Fruit fly (Drosophila melanogaster) whole organism, embryonic: ENCODE results near the gene CG42671.

Source experiments
- Atf-2 ChIP-seq: fragments of 200-800 bp; sonication (Bioruptor generic); optimal IDR thresholded peaks from 2 replicates; lab custom pipeline; 2016; ENCODE audit warnings: missing biosample characterization, missing genetic modification characterization
- Atf6 ChIP-seq: fragments of 200-800 bp; sonication (Bioruptor generic); IDR thresholded peaks from 2 replicates; pipeline ENCODE4 v1.3.6; 2022; ENCODE audit warnings: missing biosample characterization, missing genetic modification characterization
- CG10543 ChIP-seq: fragments of 200-800 bp; sonication (Bioruptor generic); optimal IDR thresholded peaks from 3 replicates; lab custom pipeline; 2017; ENCODE audit warnings: missing biosample characterization, mild to moderate bottlenecking, missing genetic modification characterization, moderate library complexity
- CG10654 ChIP-seq: fragments of 200-800 bp; sonication (Bioruptor generic); optimal IDR thresholded peaks from 2 replicates; lab custom pipeline; 2016; ENCODE audit warnings: missing biosample characterization, missing genetic modification characterization
- CG10959 ChIP-seq: fragments of 200-800 bp; sonication (Bioruptor generic); IDR thresholded peaks from 2 replicates; pipeline ENCODE4 v1.3.6; 2022; ENCODE audit warnings: missing biosample characterization, missing genetic modification characterization
- CG11456 ChIP-seq: fragments of 200-800 bp; sonication (Bioruptor generic); IDR thresholded peaks from 3 replicates; pipeline ENCODE4 v1.3.6; 2022; ENCODE audit warnings: missing biosample characterization, missing genetic modification characterization
- CG13894 ChIP-seq: fragments of 200-800 bp; sonication (Bioruptor generic); optimal IDR thresholded peaks from 3 replicates; lab custom pipeline; 2018; ENCODE audit warnings: missing biosample characterization, mild to moderate bottlenecking, missing genetic modification characterization, moderate library complexity
- CG14860 ChIP-seq: fragments of 200-800 bp; sonication (Bioruptor generic); IDR thresholded peaks from 3 replicates; pipeline ENCODE4 v1.3.6; 2022; ENCODE audit warnings: missing biosample characterization, missing genetic modification characterization; ENCODE audit not compliant: partially characterized antibody
- CG14965 ChIP-seq: fragments of 200-800 bp; sonication (Bioruptor generic); optimal IDR thresholded peaks from 2 replicates; lab custom pipeline; 2016; ENCODE audit warnings: missing biosample characterization, missing genetic modification characterization, borderline replicate concordance
- CG16779 ChIP-seq: fragments of 200-800 bp; sonication (Bioruptor generic); IDR thresholded peaks from 2 replicates; pipeline ENCODE4 v1.3.6; 2022; ENCODE audit warnings: missing biosample characterization, missing genetic modification characterization
- CG16863 ChIP-seq: fragments of 200-800 bp; sonication (Bioruptor generic); optimal IDR thresholded peaks from 3 replicates; lab custom pipeline; 2016; ENCODE audit warnings: missing biosample characterization, missing genetic modification characterization
- CG17568 ChIP-seq: fragments of 200-800 bp; sonication (Bioruptor generic); optimal IDR thresholded peaks from 2 replicates; lab custom pipeline; 2018; ENCODE audit warnings: missing biosample characterization, mild to moderate bottlenecking, missing genetic modification characterization, moderate library complexity
- CG17802 ChIP-seq: fragments of 200-800 bp; sonication (Bioruptor generic); optimal IDR thresholded peaks from 2 replicates; lab custom pipeline; 2018; ENCODE audit warnings: missing biosample characterization, mild to moderate bottlenecking, missing genetic modification characterization, moderate library complexity
- CG2199 ChIP-seq: fragments of 200-800 bp; sonication (Bioruptor generic); IDR thresholded peaks from 3 replicates; pipeline ENCODE4 v1.3.6; 2022; ENCODE audit warnings: missing biosample characterization, missing genetic modification characterization
- CG32767 ChIP-seq: fragments of 200-800 bp; sonication (Bioruptor generic); IDR thresholded peaks from 2 replicates; pipeline ENCODE4 v1.3.6; 2022; ENCODE audit warnings: missing biosample characterization, missing genetic modification characterization
- CG3995 ChIP-seq: fragments of 200-800 bp; sonication (Bioruptor generic); optimal IDR thresholded peaks from 3 replicates; lab custom pipeline; 2016; ENCODE audit warnings: missing biosample characterization, missing genetic modification characterization
- CG4404 ChIP-seq: fragments of 200-800 bp; sonication (Bioruptor generic); IDR thresholded peaks from 2 replicates; pipeline ENCODE4 v1.3.6; 2022; ENCODE audit warnings: missing biosample characterization, missing genetic modification characterization
- CG4424 ChIP-seq: fragments of 200-800 bp; sonication (Bioruptor generic); optimal IDR thresholded peaks from 3 replicates; lab custom pipeline; 2016; ENCODE audit warnings: missing biosample characterization, missing genetic modification characterization
- CG6813 ChIP-seq: fragments of 200-800 bp; sonication (Bioruptor generic); optimal IDR thresholded peaks from 2 replicates; lab custom pipeline; 2017; ENCODE audit warnings: missing biosample characterization, missing genetic modification characterization, mild to moderate bottlenecking, moderate library complexity, missing genetic modification reagents
- CG7928 ChIP-seq: fragments of 200-800 bp; sonication (Bioruptor generic); optimal IDR thresholded peaks from 2 replicates; lab custom pipeline; 2017; ENCODE audit warnings: missing biosample characterization, mild to moderate bottlenecking, missing genetic modification characterization
- CG9727 ChIP-seq: fragments of 200-800 bp; sonication (Bioruptor generic); optimal IDR thresholded peaks from 3 replicates; lab custom pipeline; 2017; ENCODE audit warnings: missing biosample characterization, mild to moderate bottlenecking, missing genetic modification characterization
- CG9797 ChIP-seq: fragments of 200-800 bp; sonication (Bioruptor generic); optimal IDR thresholded peaks from 3 replicates; lab custom pipeline; 2018; ENCODE audit warnings: missing biosample characterization, mild to moderate bottlenecking, missing genetic modification characterization
- Dp ChIP-seq: fragments of 200-800 bp; sonication (Bioruptor generic); optimal IDR thresholded peaks from 2 replicates; lab custom pipeline; 2018; ENCODE audit warnings: missing biosample characterization, mild to moderate bottlenecking, missing genetic modification characterization, moderate library complexity
- Elba2 ChIP-seq: fragments of 200-800 bp; sonication (Bioruptor generic); optimal IDR thresholded peaks from 3 replicates; lab custom pipeline; 2016; ENCODE audit warnings: missing biosample characterization, missing genetic modification characterization
- Ets65A ChIP-seq: fragments of 200-800 bp; sonication (Bioruptor generic); peaks from one replicate; lab custom pipeline; 2016; ENCODE audit warnings: missing biosample characterization, missing genetic modification characterization
- GATAe ChIP-seq: fragments of 200-800 bp; sonication (Bioruptor generic); conservative IDR thresholded peaks from 2 replicates; pipeline ENCODE4 v1.3.6; 2022; ENCODE audit warnings: missing biosample characterization, missing genetic modification characterization
- Meics ChIP-seq: fragments of 200-800 bp; sonication (Bioruptor generic); optimal IDR thresholded peaks from 2 replicates; lab custom pipeline; 2017; ENCODE audit warnings: missing biosample characterization, mild to moderate bottlenecking, missing genetic modification characterization
- Opbp ChIP-seq: fragments of 200-800 bp; sonication (Bioruptor generic); IDR thresholded peaks from 3 replicates; pipeline ENCODE4 v1.3.6; 2022; ENCODE audit warnings: missing biosample characterization, missing genetic modification characterization; ENCODE audit not compliant: partially characterized antibody
- Taf1 ChIP-seq: fragments of 200-800 bp; sonication (Bioruptor generic); IDR thresholded peaks from 2 replicates; pipeline ENCODE4 v1.3.6; 2022; ENCODE audit warnings: missing biosample characterization, missing genetic modification characterization
- Usf ChIP-seq: fragments of 200-800 bp; sonication (Bioruptor generic); optimal IDR thresholded peaks from 2 replicates; lab custom pipeline; 2017; ENCODE audit warnings: missing genotype, missing biosample characterization, missing genetic modification characterization
- az2 ChIP-seq: fragments of 200-800 bp; sonication (Bioruptor generic); optimal IDR thresholded peaks from 3 replicates; lab custom pipeline; 2016; ENCODE audit warnings: missing biosample characterization, missing genetic modification characterization
- cad ChIP-seq: fragments of >200 bp; optimal IDR thresholded peaks from 2 replicates; lab custom pipeline; 2017; ENCODE audit warnings: missing biosample characterization, missing genetic modification characterization
- cato ChIP-seq: fragments of 200-800 bp; sonication (Bioruptor generic); optimal IDR thresholded peaks from 2 replicates; lab custom pipeline; 2016; ENCODE audit warnings: missing biosample characterization, missing genetic modification characterization, borderline replicate concordance
- caup ChIP-seq: fragments of 200-800 bp; sonication (Bioruptor generic); optimal IDR thresholded peaks from 3 replicates; lab custom pipeline; 2017; ENCODE audit warnings: missing biosample characterization, mild to moderate bottlenecking, missing genetic modification characterization, moderate library complexity; ENCODE audit not compliant: severe bottlenecking
- corto ChIP-seq: fragments of 200-800 bp; sonication (Bioruptor generic); optimal IDR thresholded peaks from 2 replicates; lab custom pipeline; 2016; ENCODE audit warnings: missing biosample characterization, mild to moderate bottlenecking, missing genetic modification characterization, moderate library complexity
- hb ChIP-seq: fragments of 200-800 bp; sonication (Bioruptor generic); IDR thresholded peaks from 3 replicates; pipeline ENCODE4 v1.3.6; 2022; ENCODE audit warnings: missing biosample characterization, missing genetic modification characterization; ENCODE audit not compliant: partially characterized antibody
- klu ChIP-seq: fragments of 200-800 bp; sonication (Bioruptor generic); IDR thresholded peaks from 2 replicates; pipeline ENCODE4 v1.3.6; 2022; ENCODE audit warnings: missing biosample characterization, missing genetic modification characterization
- lilli ChIP-seq: fragments of 200-800 bp; sonication (Bioruptor generic); optimal IDR thresholded peaks from 3 replicates; lab custom pipeline; 2016; ENCODE audit warnings: missing biosample characterization, missing genetic modification characterization
- pho ChIP-seq: fragments of 200-800 bp; sonication (Bioruptor generic); optimal IDR thresholded peaks from 2 replicates; lab custom pipeline; 2016; ENCODE audit warnings: missing biosample characterization, missing genetic modification characterization
- psq ChIP-seq: fragments of 200-800 bp; sonication (Bioruptor generic); optimal IDR thresholded peaks from 2 replicates; lab custom pipeline; 2017; ENCODE audit warnings: missing biosample characterization, missing genetic modification characterization
- ranshi ChIP-seq: fragments of 200-800 bp; sonication (Bioruptor generic); IDR thresholded peaks from 2 replicates; pipeline ENCODE4 v1.3.6; 2022; ENCODE audit warnings: missing biosample characterization, missing genetic modification characterization
- sd ChIP-seq: fragments of 200-800 bp; sonication (Bioruptor generic); optimal IDR thresholded peaks from 3 replicates; lab custom pipeline; 2018; ENCODE audit warnings: missing biosample characterization, mild to moderate bottlenecking, missing genetic modification characterization, moderate library complexity
- shn ChIP-seq: fragments of 200-800 bp; sonication (Bioruptor generic); optimal IDR thresholded peaks from 3 replicates; lab custom pipeline; 2016; ENCODE audit warnings: missing biosample characterization, missing genetic modification characterization
- sima ChIP-seq: fragments of 200-800 bp; sonication (Bioruptor generic); optimal IDR thresholded peaks from 2 replicates; lab custom pipeline; 2016; ENCODE audit warnings: missing biosample characterization, missing genetic modification characterization
- sob ChIP-seq: fragments of 200-800 bp; sonication (Bioruptor generic); IDR thresholded peaks from 2 replicates; pipeline ENCODE4 v1.3.6; 2022; ENCODE audit warnings: missing biosample characterization, missing genetic modification characterization
- ssp ChIP-seq: fragments of 200-800 bp; sonication (Bioruptor generic); IDR thresholded peaks from 2 replicates; pipeline ENCODE4 v1.3.6; 2022; ENCODE audit warnings: missing biosample characterization, missing genetic modification characterization
- vnd ChIP-seq: fragments of 200-800 bp; sonication (Bioruptor generic); IDR thresholded peaks from 3 replicates; pipeline ENCODE4 v1.3.6; 2022; ENCODE audit warnings: missing biosample characterization, missing genetic modification characterization; ENCODE audit not compliant: partially characterized antibody
- vvl ChIP-seq: fragments of 200-800 bp; sonication (Bioruptor generic); IDR thresholded peaks from 2 replicates; pipeline ENCODE4 v1.3.6; 2022; ENCODE audit warnings: missing biosample characterization, missing genetic modification characterization
- zf30C ChIP-seq: fragments of 200-800 bp; sonication (Bioruptor generic); optimal IDR thresholded peaks from 3 replicates; lab custom pipeline; 2018; ENCODE audit warnings: missing biosample characterization, mild to moderate bottlenecking, missing genetic modification characterization

The CG42671 gene

DNA sequence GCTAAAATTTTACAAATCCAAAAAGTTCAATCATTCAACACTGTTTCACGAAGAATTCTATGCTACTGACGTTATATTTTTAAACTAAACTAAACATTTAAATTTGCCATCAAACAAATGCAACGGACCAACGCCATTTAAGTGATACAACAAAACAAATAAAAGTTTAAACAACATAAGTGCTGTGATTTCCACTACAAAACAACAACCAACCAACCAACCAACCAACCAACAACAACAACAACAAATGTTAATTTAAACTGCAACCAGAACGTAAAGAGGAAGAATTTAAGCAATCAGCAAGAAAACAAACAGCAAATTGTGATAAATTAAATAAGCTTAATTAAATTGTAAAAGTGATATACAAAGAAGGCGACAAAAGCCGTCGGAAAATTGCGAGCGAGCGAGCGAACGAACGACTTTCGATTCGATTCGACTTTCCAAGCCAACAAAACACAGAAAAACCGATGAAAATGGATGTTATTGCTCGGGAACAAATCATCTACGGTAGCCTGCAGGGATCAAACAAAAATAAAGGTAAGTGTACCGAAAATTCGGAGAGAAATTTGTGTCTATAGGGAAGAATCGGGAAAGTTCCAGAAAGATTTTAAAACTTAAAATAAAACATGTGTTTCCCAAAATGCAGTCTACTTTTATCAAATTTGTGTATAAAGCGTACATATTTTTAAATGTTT lies 38.3 kb downstream of the CG42671 start (continued):
- TF ChIP-seq zf30C (GFP tag; lab: Kevin White, UChicago) (no peak), sob (GFP tag; lab: Robert Waterston, UW) (0 out of 2 replicates have a peak, but pooled peaks have one; percentile 35), Dp (no peak), CG13894 (tag; lab: Kevin White, UChicago) (no peak), ranshi (GFP tag; lab: Robert Waterston, UW) (no peak), psq (GFP tag; lab: Kevin White, UChicago) (no peak), hb (GFP tag; lab: Robert Waterston, UW) (no peak), CG4404 (GFP tag; lab: Robert Waterston, UW) (no peak), CG17568 (GFP tag; lab: Kevin White, UChicago) (no peak), CG32767 (0 out of 2 replicates have a peak, but pooled peaks have one; percentile 11), cad (GFP tag; lab: Kevin White, UChicago) (no peak), cato (GFP tag; lab: Kevin White, UChicago) (no peak), Atf6 (GFP tag; lab: Robert Waterston, UW) (peak; percentile 48; the same call in 1 of the 2 replicates), Atf-2 (GFP tag; lab: Kevin White, UChicago) (no peak), vnd (GFP tag; lab: Robert Waterston, UW) (no peak)

- no peak for TF ChIP-seq klu (GFP tag; lab: Robert Waterston, UW)
- TF ChIP-seq CG17802 (tag; lab: Kevin White, UChicago): no peak
- no peak for TF ChIP-seq zf30C (GFP tag; lab: Kevin White, UChicago)
- TF ChIP-seq shn (GFP tag; lab: Kevin White, UChicago): no peak
- TF ChIP-seq sima (GFP tag; lab: Kevin White, UChicago): no peak
- TF ChIP-seq CG9727 (GFP tag; lab: Kevin White, UChicago): peak; percentile 64
- no peak for TF ChIP-seq Usf
- TF ChIP-seq lilli (GFP tag; lab: Kevin White, UChicago): no peak
- no peak for TF ChIP-seq CG4424 (GFP tag; lab: Kevin White, UChicago)
- no peak for TF ChIP-seq az2
- peak; percentile 35 for TF ChIP-seq Meics (GFP tag; lab: Kevin White, UChicago)
- peak; percentile 14 for TF ChIP-seq caup
- no peak for TF ChIP-seq ssp
- TF ChIP-seq sd (tag; lab: Kevin White, UChicago): no peak
- no peak for TF ChIP-seq Ets65A (GFP tag; lab: Kevin White, UChicago)
- TF ChIP-seq Elba2 (GFP tag; lab: Kevin White, UChicago): no peak
- TF ChIP-seq CG14965 (GFP tag; lab: Kevin White, UChicago): no peak
- no peak for TF ChIP-seq CG7928
- peak; percentile 61 for TF ChIP-seq cad (GFP tag; lab: Kevin White, UChicago)
- no peak for TF ChIP-seq CG9797
- peak; percentile 9; the same call in 1 of the 2 replicates for TF ChIP-seq vvl (GFP tag; lab: Robert Waterston, UW)
- no peak for TF ChIP-seq CG16863 (GFP tag; lab: Kevin White, UChicago)
- TF ChIP-seq CG10654: no peak
- peak; percentile 53 for TF ChIP-seq CG6813 (GFP tag; lab: Kevin White, UChicago)
- no peak for TF ChIP-seq Opbp (GFP tag; lab: Robert Waterston, UW)
- no peak for TF ChIP-seq GATAe (GFP tag; lab: Robert Waterston, UW)
- TF ChIP-seq CG2199 (GFP tag; lab: Robert Waterston, UW): no peak
- no peak for TF ChIP-seq CG10543 (GFP tag; lab: Kevin White, UChicago)
- TF ChIP-seq pho (GFP tag; lab: Kevin White, UChicago): no peak
- no peak for TF ChIP-seq Taf1
- TF ChIP-seq CG3995: no peak
- no peak for TF ChIP-seq CG16779 (GFP tag; lab: Robert Waterston, UW)
- 0 out of 3 replicates have a peak, but pooled peaks have one; percentile 3 for TF ChIP-seq CG11456 (GFP tag; lab: Robert Waterston, UW)
- no peak; the same call in 1 of the 2 replicates for TF ChIP-seq CG10959 (GFP tag; lab: Robert Waterston, UW)
- TF ChIP-seq corto (GFP tag; lab: Kevin White, UChicago): peak; percentile 5
- TF ChIP-seq CG14860: no peak
Observed at dm6 chr3L:11253140-11253539, 38.8 kb downstream of the CG42671 start.
